Fruit fly (Drosophila melanogaster): ENCODE measurements around the gene CG4928.

- no peak for TF ChIP-seq CG16779 (tag; optimal IDR thresholded peaks at IDR 0.05)
- TF ChIP-seq Eip75B (GFP tag; optimal IDR thresholded peaks at IDR 0.05): no peak
- no peak for TF ChIP-seq Lpt (GFP tag; optimal IDR thresholded peaks at IDR 0.05)
- TF ChIP-seq lz (GFP tag; optimal IDR thresholded peaks at IDR 0.05): no peak
- no peak for TF ChIP-seq fd59A (GFP tag; optimal IDR thresholded peaks at IDR 0.05)
- TF ChIP-seq CG15336 (GFP tag; IDR thresholded peaks at IDR 0.05): no peak
- no peak for TF ChIP-seq spab (GFP tag; optimal IDR thresholded peaks at IDR 0.05)
- TF ChIP-seq Sox15 (GFP tag; optimal IDR thresholded peaks at IDR 0.05): no peak
- TF ChIP-seq CG10631 (GFP tag; optimal IDR thresholded peaks at IDR 0.05): no peak
- peak; percentile 65 for TF ChIP-seq Eip78C (GFP tag)
- TF ChIP-seq CG7368 (GFP tag; optimal IDR thresholded peaks at IDR 0.05): no peak
- TF ChIP-seq CG9139 (GFP tag; optimal IDR thresholded peaks at IDR 0.05): no peak
- no peak for TF ChIP-seq topi (GFP tag; optimal IDR thresholded peaks at IDR 0.05)
- TF ChIP-seq fd85E (GFP tag; optimal IDR thresholded peaks at IDR 0.05): no peak
These were observed 4.5 kb downstream of the CG4928 start for dm6 chrX:16917462-16917861.

All from whole organism, prepupa.